Worm (Caenorhabditis elegans) whole organism, L3 larva: Measurements from ENCODE around the gene lpr-4.

ENCODE experiments used
- ZK546.5 ChIP-seq: sonication (generic microtip); optimal IDR thresholded peaks from 2 replicates; lab custom pipeline; 2017; ENCODE audit warnings: missing biosample characterization, missing genetic modification characterization
- aly-2 ChIP-seq: fragments of 150-350 bp; optimal IDR thresholded peaks from 2 replicates; lab custom pipeline; 2014; ENCODE audit warnings: missing biosample characterization, missing genetic modification characterization
- ama-1 ChIP-seq: fragments of 150-350 bp; optimal IDR thresholded peaks from 2 replicates; lab custom pipeline; 2018
- ceh-16 ChIP-seq: sonication (generic microtip); optimal IDR thresholded peaks from 2 replicates; lab custom pipeline; 2017; ENCODE audit warnings: missing biosample characterization, missing genetic modification characterization
- ceh-28 ChIP-seq: fragments of 150-350 bp; optimal IDR thresholded peaks from 2 replicates; lab custom pipeline; 2014; ENCODE audit warnings: missing biosample characterization, missing genetic modification reagents, missing genetic modification characterization
- ceh-82 ChIP-seq: fragments of 150-350 bp; optimal IDR thresholded peaks from 2 replicates; lab custom pipeline; 2014; ENCODE audit warnings: missing biosample characterization, missing genetic modification characterization
- ceh-9 ChIP-seq: sonication (generic microtip); optimal IDR thresholded peaks from 2 replicates; lab custom pipeline; 2018; ENCODE audit warnings: missing biosample characterization, missing genetic modification characterization
- daf-12 ChIP-seq: fragments of 150-350 bp; optimal IDR thresholded peaks from 2 replicates; lab custom pipeline; 2014; ENCODE audit warnings: missing biosample characterization, missing genetic modification reagents, missing genetic modification characterization
- egl-27 ChIP-seq: sonication (generic microtip); optimal IDR thresholded peaks from 4 replicates; lab custom pipeline; 2017; ENCODE audit warnings: missing biosample characterization, missing genetic modification reagents, missing genetic modification characterization
- egl-5 ChIP-seq: fragments of 150-350 bp; optimal IDR thresholded peaks from 2 replicates; lab custom pipeline; 2017; ENCODE audit warnings: missing biosample characterization, missing genetic modification reagents, missing genetic modification characterization, inconsistent platforms
- elt-2 ChIP-seq: sonication (generic microtip); optimal IDR thresholded peaks from 2 replicates; lab custom pipeline; 2016; ENCODE audit warnings: missing genetic modification reagents, mild to moderate bottlenecking, missing genetic modification characterization, missing compliant biosample characterization
- elt-3 ChIP-seq, 3 experiments: fragments of 150-350 bp in 1 of 3; sonication (generic microtip) in 2 of 3; optimal IDR thresholded peaks; 2 replicates in 2 of 3; 4 replicates in 1 of 3; lab custom pipeline; 2014 to 2017; ENCODE audit warnings: missing biosample characterization in 3 of 3, missing genetic modification characterization in 3 of 3
- eor-1 ChIP-seq, 2 experiments: fragments of 150-350 bp; optimal IDR thresholded peaks; 2 replicates each; lab custom pipeline; 2014 to 2018; ENCODE audit warnings: missing biosample characterization in 2 of 2, missing genetic modification characterization in 2 of 2
- fkh-10 ChIP-seq: sonication (generic microtip); optimal IDR thresholded peaks from 2 replicates; lab custom pipeline; 2017; ENCODE audit warnings: missing biosample characterization, missing genetic modification reagents, missing genetic modification characterization
- fkh-2 ChIP-seq: fragments of 150-350 bp; optimal IDR thresholded peaks from 2 replicates; lab custom pipeline; 2014; ENCODE audit warnings: missing biosample characterization, missing genetic modification reagents, missing genetic modification characterization
- fos-1 ChIP-seq: fragments of 150-350 bp; optimal IDR thresholded peaks from 2 replicates; lab custom pipeline; 2014; ENCODE audit warnings: missing biosample characterization, missing genetic modification characterization
- hmg-11 ChIP-seq: sonication (generic microtip); optimal IDR thresholded peaks from 2 replicates; lab custom pipeline; 2016; ENCODE audit warnings: missing genetic modification characterization, missing compliant biosample characterization
- jun-1 ChIP-seq: fragments of 150-350 bp; optimal IDR thresholded peaks from 2 replicates; lab custom pipeline; 2014; ENCODE audit warnings: missing biosample characterization, missing genetic modification reagents, missing genetic modification characterization
- lin-15B ChIP-seq: fragments of 150-350 bp; optimal IDR thresholded peaks from 2 replicates; lab custom pipeline; 2014; ENCODE audit warnings: missing biosample characterization, missing genetic modification characterization
- lin-39 ChIP-seq: fragments of 150-350 bp; optimal IDR thresholded peaks from 2 replicates; lab custom pipeline; 2018; ENCODE audit warnings: missing biosample characterization, missing genetic modification reagents, missing genetic modification characterization
- lsy-12 ChIP-seq: sonication (generic microtip); optimal IDR thresholded peaks from 2 replicates; lab custom pipeline; 2016; ENCODE audit warnings: mild to moderate bottlenecking, missing genetic modification characterization, missing compliant biosample characterization
- mdl-1 ChIP-seq: fragments of 150-350 bp; optimal IDR thresholded peaks from 2 replicates; lab custom pipeline; 2014; ENCODE audit warnings: missing biosample characterization, missing genetic modification characterization
- mml-1 ChIP-seq: fragments of 150-350 bp; sonication (generic microtip); optimal IDR thresholded peaks from 3 replicates; lab custom pipeline; 2014; ENCODE audit warnings: missing biosample characterization, missing genetic modification characterization
- nfya-1 ChIP-seq: sonication (generic microtip); optimal IDR thresholded peaks from 2 replicates; lab custom pipeline; 2017; ENCODE audit warnings: missing genetic modification characterization, mild to moderate bottlenecking, missing compliant biosample characterization, antibody characterized with exemption, moderate library complexity; ENCODE audit not compliant: insufficient read depth
- nhr-11 ChIP-seq: fragments of 150-350 bp; optimal IDR thresholded peaks from 2 replicates; lab custom pipeline; 2014; ENCODE audit warnings: missing biosample characterization, missing genetic modification characterization
- nhr-12 ChIP-seq: fragments of 150-350 bp; optimal IDR thresholded peaks from 2 replicates; lab custom pipeline; 2014; ENCODE audit warnings: missing biosample characterization, missing genetic modification characterization
- nhr-23 ChIP-seq: fragments of 150-350 bp; optimal IDR thresholded peaks from 2 replicates; lab custom pipeline; 2014; ENCODE audit warnings: missing biosample characterization, missing genetic modification reagents, missing genetic modification characterization
- nhr-237 ChIP-seq: fragments of 150-350 bp; optimal IDR thresholded peaks from 2 replicates; lab custom pipeline; 2014; ENCODE audit warnings: missing biosample characterization, missing genetic modification characterization
- nhr-25 ChIP-seq: sonication (generic microtip); optimal IDR thresholded peaks from 2 replicates; lab custom pipeline; 2017; ENCODE audit warnings: missing biosample characterization, missing genetic modification characterization
- nhr-28 ChIP-seq: fragments of 150-350 bp; optimal IDR thresholded peaks from 2 replicates; lab custom pipeline; 2014; ENCODE audit warnings: missing biosample characterization, missing genetic modification characterization
- nhr-43 ChIP-seq: sonication (generic microtip); optimal IDR thresholded peaks from 2 replicates; lab custom pipeline; 2016; ENCODE audit warnings: mild to moderate bottlenecking, missing genetic modification characterization, missing compliant biosample characterization; ENCODE audit not compliant: poor library complexity, severe bottlenecking
- nhr-77 ChIP-seq: fragments of 150-350 bp; optimal IDR thresholded peaks from 2 replicates; lab custom pipeline; 2014; ENCODE audit warnings: missing biosample characterization, missing genetic modification characterization
- pha-4 ChIP-seq: fragments of 150-350 bp; optimal IDR thresholded peaks from 2 replicates; lab custom pipeline; 2014; ENCODE audit warnings: missing biosample characterization, missing genetic modification reagents, missing genetic modification characterization
- pqm-1 ChIP-seq: fragments of 150-350 bp; optimal IDR thresholded peaks from 2 replicates; lab custom pipeline; 2017; ENCODE audit warnings: missing biosample characterization, missing genetic modification characterization, inconsistent platforms
- skn-1 ChIP-seq: fragments of 150-350 bp; optimal IDR thresholded peaks from 2 replicates; lab custom pipeline; 2014; ENCODE audit warnings: missing biosample characterization, missing genetic modification characterization
- snpc-4 ChIP-seq: fragments of 150-350 bp; optimal IDR thresholded peaks from 2 replicates; lab custom pipeline; 2014; ENCODE audit warnings: missing biosample characterization, missing genetic modification characterization
- tbx-2 ChIP-seq: sonication (generic microtip); optimal IDR thresholded peaks from 2 replicates; lab custom pipeline; 2016; ENCODE audit warnings: mild to moderate bottlenecking, missing genetic modification characterization, missing compliant biosample characterization
- unc-39 ChIP-seq: sonication (generic microtip); optimal IDR thresholded peaks from 4 replicates; lab custom pipeline; 2017; ENCODE audit warnings: missing biosample characterization, missing genetic modification characterization
- unc-62 ChIP-seq: fragments of 150-350 bp; sonication (generic microtip); optimal IDR thresholded peaks from 4 replicates; lab custom pipeline; 2014; ENCODE audit warnings: missing biosample characterization, missing genetic modification reagents, missing genetic modification characterization
- zag-1 ChIP-seq: fragments of 150-350 bp; optimal IDR thresholded peaks from 2 replicates; lab custom pipeline; 2014; ENCODE audit warnings: missing biosample characterization, missing genetic modification characterization
- ztf-11 ChIP-seq: fragments of 150-350 bp; optimal IDR thresholded peaks from 2 replicates; lab custom pipeline; 2014; ENCODE audit warnings: missing biosample characterization, missing genetic modification characterization
- ztf-4 ChIP-seq: fragments of 150-350 bp; optimal IDR thresholded peaks from 2 replicates; lab custom pipeline; 2014; ENCODE audit warnings: missing biosample characterization, missing genetic modification characterization

lpr-4 gene

DNA sequence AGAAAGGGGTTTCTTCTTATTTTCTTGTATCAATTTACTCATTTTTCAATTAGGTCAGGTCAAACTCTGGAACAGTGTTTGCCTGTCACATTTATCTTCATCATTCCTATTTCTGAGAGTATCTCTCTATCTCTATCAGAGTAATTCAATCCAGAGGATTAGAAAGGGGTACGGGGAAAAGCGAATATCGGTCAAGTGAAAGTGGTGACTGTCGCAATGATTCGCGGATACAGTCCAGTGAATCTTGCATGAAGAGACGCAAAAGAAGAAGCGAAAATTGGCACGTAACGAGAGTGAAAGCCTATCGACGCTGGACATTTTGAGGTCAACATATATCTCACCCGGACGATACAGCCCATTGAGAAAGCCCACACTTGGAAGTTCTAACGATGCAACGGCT, at the start of gene lpr-4:
lpr-4 (plus strand) TSS at position 328 of the 400 bp plus-strand sequence.
- peak; percentile 99 for TF ChIP-seq nhr-23 (tag; lab: Kevin White, UChicago)
- TF ChIP-seq unc-62 = peak; percentile 60
- no peak for TF ChIP-seq nhr-237
- no peak for TF ChIP-seq nhr-77
- peak; percentile 49 for TF ChIP-seq nhr-25 (tag; lab: Kevin White, UChicago)
- peak; percentile 56 for TF ChIP-seq nhr-43 (tag; lab: Kevin White, UChicago)

DNA sequence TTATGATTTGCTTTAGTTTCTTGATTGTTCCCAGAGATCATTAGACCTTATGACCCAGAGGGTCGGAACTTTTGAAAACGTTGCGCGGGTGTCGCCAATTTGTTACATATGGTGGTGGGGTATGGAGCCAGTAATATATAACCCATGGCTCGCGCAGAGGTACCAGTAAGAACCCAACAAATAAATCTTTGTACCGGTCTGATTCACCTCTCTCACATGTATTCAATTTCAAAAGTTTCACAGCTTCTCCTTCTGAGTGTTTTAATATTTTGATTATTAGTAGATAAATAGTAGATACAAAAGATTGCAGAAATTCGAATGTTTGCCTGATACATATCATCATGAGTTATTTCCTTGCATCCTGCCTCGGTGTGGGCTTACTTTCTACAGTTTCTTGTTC, 48.8 kb upstream of the lpr-4 start, which contains the start of gene egl-15:
egl-15 (plus strand) TSS at position 301 of the 400 bp plus-strand sequence.
- TF ChIP-seq egl-27 (tag; lab: Kevin White, UChicago) (no peak), nhr-77 (no peak), nhr-237 (no peak), ceh-9 (no peak), egl-5 (tag; lab: Kevin White, UChicago) (no peak), nfya-1 (tag; lab: Kevin White, UChicago) (no peak), lin-39 (tag; lab: Kevin White, UChicago) (no peak)

- TF ChIP-seq aly-2 (tag; lab: Kevin White, UChicago) (no peak), fkh-2 (tag; lab: Kevin White, UChicago) (no peak), elt-2 (tag; lab: Kevin White, UChicago) (no peak), ceh-9 (no peak), pqm-1 (tag; lab: Kevin White, UChicago) (no peak), pha-4 (tag; lab: Kevin White, UChicago) (no peak), egl-27 (tag; lab: Kevin White, UChicago) (no peak), ztf-11 (tag; lab: Kevin White, UChicago) (no peak), mml-1 (tag; lab: Kevin White, UChicago) (no peak), nhr-28 (no peak), ama-1 (lab: Kevin White, UChicago) (no peak), nhr-11 (no peak), fos-1 (no peak), snpc-4 (tag; lab: Kevin White, UChicago) (no peak)
- TF ChIP-seq, all 47 proteins: peak for 0
These were observed 36.3 kb upstream of the lpr-4 start, which contains the start of gene ldb-1 for ce11 chrX:11028617-11029016. Gene ldb-1 (plus strand): TSS chrX:11028917.

DNA sequence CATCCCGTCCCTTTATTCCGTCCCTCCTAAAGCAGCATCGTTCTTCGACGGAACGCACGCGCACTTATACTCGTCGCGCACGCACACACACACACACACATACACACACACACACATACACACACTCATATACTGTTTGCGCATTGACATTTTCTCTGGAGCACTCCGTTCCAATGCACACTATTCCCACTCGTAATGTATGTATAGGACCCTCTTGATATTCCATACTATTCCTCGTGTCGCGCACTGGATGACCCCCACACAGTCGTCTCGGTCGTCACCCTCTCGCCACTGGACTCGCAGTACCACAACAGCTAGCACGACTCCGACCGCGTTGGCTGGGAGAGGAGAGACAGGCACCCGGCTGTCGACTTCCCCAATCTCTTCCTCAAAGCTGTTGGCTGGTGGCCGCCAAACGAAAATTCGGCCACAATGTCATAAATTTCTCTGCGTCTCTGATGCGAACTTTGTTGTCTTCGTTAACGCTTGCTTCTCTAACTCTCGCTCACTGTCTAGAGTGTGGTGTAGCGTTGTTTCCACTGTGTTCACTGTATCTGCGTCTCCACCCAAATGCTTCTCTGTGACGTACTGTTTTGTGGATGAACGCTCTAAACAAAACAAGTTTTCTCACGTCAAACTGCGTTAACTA, 33.8 kb upstream of the lpr-4 start:
- TF ChIP-seq ceh-82 (tag; lab: Kevin White, UChicago) (peak; percentile 51), jun-1 (tag; lab: Kevin White, UChicago) (peak; percentile 89), nhr-12 (tag; lab: Kevin White, UChicago) (no peak), nhr-23 (tag; lab: Kevin White, UChicago) (peak; percentile 85), mdl-1 (tag; lab: Kevin White, UChicago) (peak; percentile 56), lin-15B (tag; lab: Kevin White, UChicago) (peak; percentile 50), nhr-237 (peak; percentile 15), lsy-12 (tag; lab: Kevin White, UChicago) (peak; percentile 79), fos-1 (no peak), pha-4 (tag; lab: Kevin White, UChicago) (peak; percentile 77), unc-39 (no peak), skn-1 (tag; lab: Kevin White, UChicago) (peak; percentile 51), ZK546.5 (tag; lab: Kevin White, UChicago) (no peak), ama-1 (lab: Kevin White, UChicago) (peak; percentile 76), hmg-11 (tag; lab: Kevin White, UChicago) (peak; percentile 99), nhr-28 (no peak), elt-3 (tag; optimal IDR thresholded peaks at IDR 0.05; lab: Kevin White, UChicago) (peak in 2 of 3 experiments; percentile 2 to 3), daf-12 (tag; lab: Kevin White, UChicago) (no peak), nhr-77 (no peak), ztf-11 (tag; lab: Kevin White, UChicago) (no peak), ceh-28 (peak; percentile 82), zag-1 (peak; percentile 73), egl-5 (tag; lab: Kevin White, UChicago) (peak; percentile 95), lin-39 (tag; lab: Kevin White, UChicago) (peak; percentile 47), nhr-11 (peak; percentile 67), tbx-2 (tag; lab: Kevin White, UChicago) (peak; percentile 90), ztf-4 (tag; lab: Kevin White, UChicago) (peak; percentile 44), ceh-16 (tag; lab: Kevin White, UChicago) (no peak), nfya-1 (tag; lab: Kevin White, UChicago) (peak; percentile 87), nhr-43 (tag; lab: Kevin White, UChicago) (peak; percentile 88), nhr-25 (tag; lab: Kevin White, UChicago) (peak; percentile 94), mml-1 (tag; lab: Kevin White, UChicago) (no peak), egl-27 (tag; lab: Kevin White, UChicago) (peak; percentile 76), elt-2 (tag; lab: Kevin White, UChicago) (peak; percentile 74), ceh-9 (no peak), pqm-1 (tag; lab: Kevin White, UChicago) (no peak), eor-1 (tag; optimal IDR thresholded peaks at IDR 0.05; lab: Kevin White, UChicago) (no peak), fkh-2 (tag; lab: Kevin White, UChicago) (no peak), unc-62 (peak; percentile 73), aly-2 (tag; lab: Kevin White, UChicago) (no peak), fkh-10 (GFP tag; lab: Kevin White, UChicago) (peak; percentile 0)
